Worm (Caenorhabditis elegans): Measurements from ENCODE around the gene txt-6.
A peak's percentile ranks its signal among the peaks of the same experiment; 100 is the strongest.
"Not testable (repeated sequence)": the region's sequence is repeated elsewhere in the genome, so short reads cannot be mapped to it uniquely, and the experiment has no call there.

txt-6 gene

DNA sequence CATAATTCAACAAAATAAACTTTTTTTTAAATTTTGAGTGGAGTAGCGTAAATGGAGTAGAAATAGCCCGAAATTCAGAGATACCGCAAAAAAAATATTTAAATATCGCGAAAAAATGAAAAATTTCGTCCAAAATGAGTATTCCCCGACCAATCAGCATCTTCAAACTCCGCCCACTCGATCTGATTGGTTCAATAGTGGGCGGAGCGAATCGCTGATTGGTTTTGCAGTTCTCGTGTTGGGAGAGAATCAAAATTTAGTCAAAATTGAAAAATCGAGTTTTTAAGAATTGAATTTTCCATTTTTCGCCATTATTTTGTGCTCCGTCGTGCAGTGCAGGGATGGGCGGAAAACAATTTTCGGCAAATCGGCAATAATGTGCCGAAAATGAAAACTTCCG is 31.3 kb downstream of the txt-6 start:
- TF ChIP-seq mdl-1 (tag; optimal IDR thresholded peaks at IDR 0.05) (no peak), unc-62 (GFP tag; optimal IDR thresholded peaks at IDR 0.05) (no peak), sma-9 (GFP tag; optimal IDR thresholded peaks at IDR 0.05) (no peak), sma-9 (tag; optimal IDR thresholded peaks at IDR 0.05) (no peak), F13H6.1 (tag; optimal IDR thresholded peaks at IDR 0.05) (no peak), nhr-11 (tag; optimal IDR thresholded peaks at IDR 0.05) (no peak), mbf-1 (tag; optimal IDR thresholded peaks at IDR 0.05) (no peak)

DNA sequence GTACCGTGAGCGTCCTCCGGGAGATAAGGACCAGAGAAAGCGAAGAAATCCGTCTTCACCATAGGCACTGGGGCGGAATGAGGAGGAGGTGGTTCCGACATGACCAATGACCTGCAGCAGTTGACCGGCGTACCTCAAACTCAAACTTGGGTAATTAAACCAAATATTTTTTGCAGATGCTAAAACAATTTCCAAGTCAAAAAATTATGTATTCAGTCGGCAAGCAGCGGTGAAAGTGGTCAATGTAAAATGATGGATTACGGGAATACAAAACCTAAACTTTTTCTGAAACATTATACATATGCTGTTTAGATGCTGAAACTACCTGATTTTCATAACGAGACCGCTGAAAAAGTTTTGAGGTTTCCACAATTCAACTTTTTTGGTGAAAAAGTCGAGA is 32.9 kb downstream of the txt-6 start, which contains the start of gene hpo-39:
TSS of gene hpo-39 (minus strand) at position 101 of the 400 bp plus-strand sequence.
- not testable (repeated sequence) for TF ChIP-seq nhr-6 (tag; optimal IDR thresholded peaks at IDR 0.05); sma-3 (GFP tag; optimal IDR thresholded peaks at IDR 0.05); nhr-237 (tag; optimal IDR thresholded peaks at IDR 0.05)

DNA sequence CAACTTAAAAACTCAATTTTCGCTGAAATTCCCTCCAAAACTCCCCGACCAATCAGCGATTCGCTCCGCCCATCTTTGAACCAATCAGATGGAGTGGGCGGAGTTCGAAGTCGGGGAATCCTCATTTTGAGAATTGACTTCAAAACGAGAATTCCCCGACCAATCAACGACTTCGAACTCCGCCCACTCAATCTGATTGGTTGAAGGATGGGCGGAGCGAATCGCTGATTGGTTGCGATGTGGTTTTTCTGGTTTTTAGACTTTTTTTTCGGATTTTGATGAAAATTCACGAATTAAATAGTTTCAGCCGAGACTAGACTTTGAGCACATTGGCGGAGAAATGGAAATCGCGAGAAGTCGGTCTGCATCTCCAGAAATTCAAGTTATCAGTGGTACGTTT is 34.7 kb downstream of the txt-6 start:
- no peak for TF ChIP-seq gmeb-1 (tag; optimal IDR thresholded peaks at IDR 0.05)
- TF ChIP-seq nhr-21 (tag; optimal IDR thresholded peaks at IDR 0.05) = no peak
- no peak for TF ChIP-seq mab-5 (tag; optimal IDR thresholded peaks at IDR 0.05)
- no peak for TF ChIP-seq unc-39 (tag; optimal IDR thresholded peaks at IDR 0.05)
- TF ChIP-seq nhr-11 (tag; optimal IDR thresholded peaks at IDR 0.05) = no peak

DNA sequence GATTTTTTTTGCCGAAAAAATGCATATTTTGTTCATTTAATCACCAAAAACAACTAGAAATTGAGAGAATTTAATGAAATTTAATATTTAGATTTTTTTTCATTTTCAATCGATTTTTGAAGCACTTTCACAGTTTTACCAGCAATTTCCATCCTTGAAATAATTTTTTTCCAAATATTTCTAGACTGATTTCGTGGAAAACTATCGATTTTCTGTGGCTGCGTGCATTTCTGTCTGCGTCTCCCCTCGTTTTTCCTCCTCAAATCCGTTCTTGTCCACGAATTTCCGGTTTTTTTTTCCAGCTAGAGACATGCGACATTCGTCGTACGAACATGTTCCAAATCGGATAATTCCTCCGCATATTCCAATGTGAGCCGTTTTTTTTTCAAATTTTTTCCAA is 35.9 kb downstream of the txt-6 start, which contains the start of gene Y61A9LA.3:
TSS of gene Y61A9LA.3 (plus strand) at position 301 of the 400 bp plus-strand sequence.
- TF ChIP-seq Y55F3AM.14 (GFP tag; optimal IDR thresholded peaks at IDR 0.05) (no peak), ztf-4 (tag; optimal IDR thresholded peaks at IDR 0.05) (no peak), nhr-10 (tag; optimal IDR thresholded peaks at IDR 0.05) (no peak), peb-1 (tag; optimal IDR thresholded peaks at IDR 0.05) (no peak)

DNA sequence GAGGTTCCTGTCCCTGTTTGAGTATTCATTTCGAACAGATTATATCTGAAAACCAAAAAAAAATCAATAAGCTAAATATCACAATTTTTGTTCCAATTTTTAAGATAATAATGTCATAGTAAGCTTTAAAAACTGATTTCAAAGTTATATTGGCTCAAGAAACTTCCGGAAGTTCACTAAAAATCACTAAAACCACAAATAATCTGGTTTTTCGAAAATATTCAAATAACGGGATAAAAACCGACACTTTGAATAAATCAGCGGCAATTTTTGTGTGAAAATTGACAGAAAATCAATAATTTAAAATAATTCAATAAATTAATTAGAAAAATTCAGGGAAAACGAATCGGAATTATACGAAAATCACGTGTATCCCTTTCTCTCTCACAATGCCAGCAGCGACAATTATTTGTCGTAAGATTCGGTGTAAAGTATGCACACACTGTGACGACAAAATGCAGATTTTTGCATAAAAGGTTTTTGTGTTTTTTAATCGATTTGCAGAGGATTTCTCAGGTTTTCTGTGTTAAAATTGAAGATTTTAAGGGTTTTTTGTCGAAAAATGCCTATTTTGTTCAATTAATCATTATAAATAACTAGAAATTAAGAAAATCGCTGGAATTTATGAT is 36.6 kb downstream of the txt-6 start, which contains the start of gene sut-2:
TSS of gene sut-2 (minus strand) at position 51 of the 629 bp plus-strand sequence.
- TF ChIP-seq sma-9 (GFP tag; optimal IDR thresholded peaks at IDR 0.05) (no peak), sma-9 (tag; optimal IDR thresholded peaks at IDR 0.05) (no peak), ztf-4 (tag; optimal IDR thresholded peaks at IDR 0.05) (no peak), lsy-2 (tag; optimal IDR thresholded peaks at IDR 0.05) (peak; percentile 27 to 61), nhr-129 (tag; optimal IDR thresholded peaks at IDR 0.05) (peak; percentile 4), nhr-25 (tag; optimal IDR thresholded peaks at IDR 0.05) (no peak), zag-1 (tag; optimal IDR thresholded peaks at IDR 0.05) (no peak), lin-11 (tag; optimal IDR thresholded peaks at IDR 0.05) (no peak), elt-1 (tag; optimal IDR thresholded peaks at IDR 0.05) (no peak), unc-55 (GFP tag; optimal IDR thresholded peaks at IDR 0.05) (peak; percentile 75), ama-1 (optimal IDR thresholded peaks at IDR 0.05) (peak; percentile 10), nhr-237 (tag; optimal IDR thresholded peaks at IDR 0.05) (no peak), C34F6.9 (tag; optimal IDR thresholded peaks at IDR 0.05) (peak; percentile 85), fos-1 (tag; optimal IDR thresholded peaks at IDR 0.05) (no peak), gmeb-1 (tag; optimal IDR thresholded peaks at IDR 0.05) (peak; percentile 13), alr-1 (tag; optimal IDR thresholded peaks at IDR 0.05) (no peak)

DNA sequence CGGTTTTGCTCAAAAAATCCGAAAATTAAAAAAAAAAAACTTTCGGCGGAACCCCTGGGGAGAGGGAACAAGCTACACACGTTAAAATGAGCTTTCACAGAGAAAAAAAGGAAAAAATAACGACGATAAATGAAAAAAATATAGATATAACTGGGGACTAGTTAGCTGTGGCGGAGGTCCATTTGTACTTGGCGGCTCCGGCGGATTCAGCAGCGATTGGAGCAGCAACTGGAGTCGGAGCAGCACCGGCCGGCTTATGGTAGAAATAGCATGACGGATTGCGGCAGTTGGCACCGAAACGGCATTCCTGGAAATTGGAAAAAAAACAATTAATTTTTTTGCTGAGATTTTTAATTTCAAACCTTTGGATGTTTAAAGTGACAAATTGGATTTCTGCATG is 44.2 kb downstream of the txt-6 start:
- TF ChIP-seq nhr-237 (tag; optimal IDR thresholded peaks at IDR 0.05) (no peak), C34F6.9 (tag; optimal IDR thresholded peaks at IDR 0.05) (no peak), ztf-4 (tag; optimal IDR thresholded peaks at IDR 0.05) (no peak), ZK546.5 (tag; optimal IDR thresholded peaks at IDR 0.05) (no peak)

DNA sequence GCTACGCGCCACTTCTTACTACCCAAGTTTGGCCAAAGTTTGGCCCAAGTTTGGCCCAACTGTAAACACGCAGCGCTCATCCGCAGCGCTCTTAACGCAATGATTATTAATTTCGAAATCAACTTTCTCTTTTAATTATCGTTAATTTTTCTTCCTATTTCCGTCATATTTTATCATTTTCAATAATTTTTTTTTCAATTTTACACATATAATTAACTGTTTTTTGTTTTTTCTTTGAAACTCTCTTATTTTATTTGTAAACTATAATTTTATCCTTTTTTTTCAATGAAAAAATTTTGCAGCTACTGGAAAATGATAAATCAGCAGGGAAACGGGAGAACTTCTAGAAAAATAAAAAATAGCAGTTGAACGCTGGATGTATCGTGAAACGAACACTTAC is 46.3 kb downstream of the txt-6 start, which contains the start of gene Y61A9LA.4:
TSS of gene Y61A9LA.4 (plus strand) at position 301 of the 400 bp plus-strand sequence.
- not testable (repeated sequence) for TF ChIP-seq nhr-11, mdl-1, lsy-2 (tag; optimal IDR thresholded peaks at IDR 0.05)

Data from whole organism, L2 larva.